Worm (Caenorhabditis elegans): ENCODE measurements around the gene ima-1.
A peak's percentile ranks its signal among the peaks of the same experiment; 100 is the strongest.

ima-1 gene

ce11 chrV:11260622-11261021 lies 21.1 kb downstream of the ima-1 start, which contains the start of gene F07B10.7:
Gene F07B10.7, minus strand, starts transcription at chrV:11260722.
- TF ChIP-seq blmp-1 (tag; optimal IDR thresholded peaks at IDR 0.05) (no peak), nhr-11 (tag; optimal IDR thresholded peaks at IDR 0.05) (no peak), pag-3 (tag; optimal IDR thresholded peaks at IDR 0.05; ENCODE audit: borderline replicate concordance, insufficient read depth) (no peak), C04F5.9 (tag; optimal IDR thresholded peaks at IDR 0.05) (no peak), pax-3 (tag; optimal IDR thresholded peaks at IDR 0.05) (no peak), pqm-1 (tag; optimal IDR thresholded peaks at IDR 0.05) (no peak), sox-4 (tag; optimal IDR thresholded peaks at IDR 0.05) (no peak), isw-1 (GFP tag; IDR thresholded peaks at IDR 0.05) (no peak), zag-1 (tag; optimal IDR thresholded peaks at IDR 0.05) (no peak), lsy-2 (tag; optimal IDR thresholded peaks at IDR 0.05) (no peak), nhr-71 (tag; optimal IDR thresholded peaks at IDR 0.05) (no peak), ztf-11 (tag; optimal IDR thresholded peaks at IDR 0.05) (no peak), dpl-1 (GFP tag; optimal IDR thresholded peaks at IDR 0.05) (no peak), elt-2 (tag; optimal IDR thresholded peaks at IDR 0.05) (no peak), unc-98 (GFP tag; IDR thresholded peaks at IDR 0.05) (no peak), irx-1 (tag; optimal IDR thresholded peaks at IDR 0.05) (no peak), snpc-4 (tag; optimal IDR thresholded peaks at IDR 0.05) (no peak), lin-14 (GFP tag; optimal IDR thresholded peaks at IDR 0.05) (no peak), aha-1 (tag; optimal IDR thresholded peaks at IDR 0.05) (no peak)

DNA sequence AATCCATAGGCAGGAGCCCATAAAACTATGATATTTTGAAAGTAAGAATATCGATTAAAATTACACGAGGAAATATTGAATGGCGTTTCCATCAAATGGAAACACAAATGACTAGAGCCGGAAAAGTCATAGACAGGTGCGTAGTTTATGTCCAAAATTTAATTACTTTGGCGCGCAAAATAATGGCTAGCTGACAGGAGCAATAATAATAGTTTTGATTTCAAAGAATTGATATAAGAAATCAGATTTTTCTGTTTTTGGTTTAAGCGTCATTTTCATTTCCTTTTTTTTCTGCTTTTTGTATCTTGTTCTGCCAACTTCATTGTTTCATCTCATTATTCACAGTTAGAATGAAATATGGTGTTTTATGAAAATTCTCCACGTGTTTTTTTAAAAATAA lies 23.6 kb downstream of the ima-1 start, which contains the start of gene F07B10.4:
Gene F07B10.4, minus strand, starts transcription at position 101 of the 400 bp plus-strand sequence.
- TF ChIP-seq unc-62 (GFP tag; optimal IDR thresholded peaks at IDR 0.05): no peak
- no peak for TF ChIP-seq snu-23 (GFP tag; optimal IDR thresholded peaks at IDR 0.05)
- TF ChIP-seq fkh-8 (tag; optimal IDR thresholded peaks at IDR 0.05): peak; percentile 11

ce11 chrV:11265482-11265881 lies 26.0 kb downstream of the ima-1 start, which contains the start of gene cln-3.1:
Gene cln-3.1, minus strand, starts transcription at chrV:11265652.
- TF ChIP-seq xbp-1 (tag; optimal IDR thresholded peaks at IDR 0.05) (no peak), fkh-8 (tag; optimal IDR thresholded peaks at IDR 0.05) (no peak), ces-1 (GFP tag; optimal IDR thresholded peaks at IDR 0.05) (no peak), elt-2 (tag; optimal IDR thresholded peaks at IDR 0.05) (peak; percentile 56), C34B4.2 (tag; optimal IDR thresholded peaks at IDR 0.05) (no peak), lin-13 (GFP tag; optimal IDR thresholded peaks at IDR 0.05) (no peak)

ce11 chrV:11266681-11267080 lies 27.2 kb downstream of the ima-1 start, which contains the start of gene str-116:
Gene str-116, plus strand, starts transcription at chrV:11266981.
- TF ChIP-seq sox-4 (tag; optimal IDR thresholded peaks at IDR 0.05) (no peak), lsy-2 (tag; optimal IDR thresholded peaks at IDR 0.05) (no peak), nhr-85 (tag) (no peak), nhr-76 (tag; optimal IDR thresholded peaks at IDR 0.05) (no peak), dpl-1 (GFP tag; optimal IDR thresholded peaks at IDR 0.05) (no peak), snu-23 (GFP tag; optimal IDR thresholded peaks at IDR 0.05) (no peak), zag-1 (tag; optimal IDR thresholded peaks at IDR 0.05) (no peak), fkh-4 (tag; optimal IDR thresholded peaks at IDR 0.05; ENCODE audit: borderline replicate concordance) (no peak), unc-30 (tag; optimal IDR thresholded peaks at IDR 0.05) (no peak), hlh-17 (GFP tag; optimal IDR thresholded peaks at IDR 0.05; ENCODE audit: borderline replicate concordance) (no peak)

ce11 chrV:11268791-11269190 lies 29.3 kb downstream of the ima-1 start, which contains the start of gene str-115:
Gene str-115, plus strand, starts transcription at chrV:11269091.
- no peak for TF ChIP-seq nhr-77 (tag; optimal IDR thresholded peaks at IDR 0.05)
- no peak for TF ChIP-seq lir-3 (tag; optimal IDR thresholded peaks at IDR 0.05; ENCODE audit: poor library complexity)
- TF ChIP-seq lin-14 (GFP tag; optimal IDR thresholded peaks at IDR 0.05): no peak
- TF ChIP-seq mep-1 (tag; optimal IDR thresholded peaks at IDR 0.05): no peak
- TF ChIP-seq mef-2 (tag; optimal IDR thresholded peaks at IDR 0.05): no peak
- no peak for TF ChIP-seq pqm-1 (tag; optimal IDR thresholded peaks at IDR 0.05)
- no peak for TF ChIP-seq jun-1 (tag; optimal IDR thresholded peaks at IDR 0.05)
- no peak for TF ChIP-seq irx-1 (tag; optimal IDR thresholded peaks at IDR 0.05)
- no peak for TF ChIP-seq lin-35 (GFP tag; optimal IDR thresholded peaks at IDR 0.05)
- no peak for TF ChIP-seq nhr-12 (tag; optimal IDR thresholded peaks at IDR 0.05)
- TF ChIP-seq zip-4 (GFP tag; optimal IDR thresholded peaks at IDR 0.05): no peak
- no peak for TF ChIP-seq vab-15 (tag; optimal IDR thresholded peaks at IDR 0.05)
- TF ChIP-seq sptf-1 (tag; optimal IDR thresholded peaks at IDR 0.05): no peak
- TF ChIP-seq dsc-1 (tag; optimal IDR thresholded peaks at IDR 0.05): no peak
- TF ChIP-seq lin-15B (tag; optimal IDR thresholded peaks at IDR 0.05): no peak

Measured in whole organism, L1 larva.